Worm (Caenorhabditis elegans) whole organism, early embryonic: ENCODE measurements around the gene ins-23.

Experiments
- B0310.2 ChIP-seq: sonication (generic microtip); optimal IDR thresholded peaks from 2 replicates; lab custom pipeline; 2016; ENCODE audit warnings: mild to moderate bottlenecking, missing genetic modification characterization, missing compliant biosample characterization
- F13C5.2 ChIP-seq: sonication (generic microtip); optimal IDR thresholded peaks from 2 replicates; lab custom pipeline; 2017; ENCODE audit warnings: mild to moderate bottlenecking, missing genetic modification characterization, inconsistent platforms, missing compliant biosample characterization
- aly-1 ChIP-seq: sonication (generic microtip); optimal IDR thresholded peaks from 2 replicates; lab custom pipeline; 2016; ENCODE audit warnings: missing genetic modification characterization, missing compliant biosample characterization
- ama-1 ChIP-seq: fragments of 150-350 bp; optimal IDR thresholded peaks from 2 replicates; lab custom pipeline; 2014
- ets-7 ChIP-seq: sonication (generic microtip); optimal IDR thresholded peaks from 2 replicates; lab custom pipeline; 2016; ENCODE audit warnings: missing genotype, missing genetic modification characterization, missing compliant biosample characterization
- flt-1 ChIP-seq: fragments of 200-800 bp; sonication (Bioruptor generic); IDR thresholded peaks from 2 replicates; pipeline ENCODE4 v1.3.6; 2022; ENCODE audit warnings: missing genetic modification characterization, missing compliant biosample characterization
- hnd-1 ChIP-seq: sonication (generic microtip); optimal IDR thresholded peaks from 2 replicates; lab custom pipeline; 2016; ENCODE audit warnings: missing genetic modification characterization, missing compliant biosample characterization
- pes-1 ChIP-seq: fragments of 200-800 bp; sonication (Bioruptor generic); IDR thresholded peaks from 2 replicates; pipeline ENCODE4 v1.3.6; 2022; ENCODE audit warnings: missing genetic modification reagents, missing genetic modification characterization, missing compliant biosample characterization
- scrt-1 ChIP-seq: fragments of 200-800 bp; sonication (Bioruptor generic); IDR thresholded peaks from 2 replicates; pipeline ENCODE4 v1.3.6; 2022; ENCODE audit warnings: missing genetic modification characterization, missing compliant biosample characterization
- sea-1 ChIP-seq: fragments of 200-800 bp; sonication (Bioruptor generic); conservative IDR thresholded peaks from 2 replicates; pipeline ENCODE4 v1.3.6; 2022; ENCODE audit warnings: missing genetic modification characterization, missing compliant biosample characterization
- tbx-37 ChIP-seq: fragments of 200-800 bp; sonication (Bioruptor generic); conservative IDR thresholded peaks from 2 replicates; pipeline ENCODE4 v1.3.6; 2022; ENCODE audit warnings: missing genetic modification reagents, missing genetic modification characterization, missing compliant biosample characterization

- no peak for TF ChIP-seq ama-1 (lab: Kevin White, UChicago)
- TF ChIP-seq pes-1 (GFP tag; lab: Robert Waterston, UW), result no peak
- no peak for TF ChIP-seq ets-7
- TF ChIP-seq tbx-37 (GFP tag; lab: Robert Waterston, UW), result no peak
- no peak for TF ChIP-seq sea-1 (GFP tag; lab: Robert Waterston, UW)
- TF ChIP-seq B0310.2, result no peak
- no peak for TF ChIP-seq F13C5.2 (tag; lab: Kevin White, UChicago)
- no peak for TF ChIP-seq aly-1 (tag; lab: Kevin White, UChicago)
- no peak for TF ChIP-seq flt-1 (GFP tag; lab: Robert Waterston, UW)
- no peak for TF ChIP-seq hnd-1 (tag; lab: Kevin White, UChicago)
- no peak for TF ChIP-seq scrt-1 (GFP tag; lab: Robert Waterston, UW)
Measured at ce11 chrIII:10010117-10010516, 17.9 kb upstream of the ins-23 start, which contains the start of gene fbxa-155.
